Worm (Caenorhabditis elegans) whole organism, dauer: ENCODE measurements around the gene F58B4.5.

ENCODE experiments used
- unc-62 ChIP-seq: sonication (generic microtip); optimal IDR thresholded peaks from 2 replicates; lab custom pipeline; 2017; ENCODE audit warnings: missing biosample characterization, missing genetic modification reagents, missing genetic modification characterization

Gene F58B4.5

DNA sequence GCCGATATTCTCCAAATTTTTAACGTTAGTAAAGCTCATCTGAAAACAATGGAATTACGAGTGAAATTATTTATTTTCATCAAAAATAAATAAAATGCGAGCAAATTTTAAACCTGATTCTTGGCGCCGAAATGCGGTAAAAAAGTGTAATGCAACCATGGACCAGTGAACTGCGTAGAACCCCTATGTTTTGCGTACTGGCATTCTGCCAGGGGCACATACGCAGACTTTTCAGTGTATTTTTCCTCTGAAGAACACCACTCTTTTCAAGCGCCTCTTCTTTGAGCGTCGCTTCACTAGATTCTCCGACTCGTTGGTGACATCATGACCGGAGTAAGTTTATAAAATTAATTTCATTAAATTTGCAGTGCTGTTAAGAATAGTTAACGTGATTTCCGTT is 33.0 kb downstream of the F58B4.5 start, which contains the start of the genes ctf-4 and eef-1G:
ctf-4 (minus strand) TSS at position 39 of the 400 bp plus-strand sequence.
eef-1G (plus strand) TSS at position 219 of the 400 bp plus-strand sequence.
- TF ChIP-seq unc-62 (GFP tag; lab: Kevin White, UChicago): no peak

DNA sequence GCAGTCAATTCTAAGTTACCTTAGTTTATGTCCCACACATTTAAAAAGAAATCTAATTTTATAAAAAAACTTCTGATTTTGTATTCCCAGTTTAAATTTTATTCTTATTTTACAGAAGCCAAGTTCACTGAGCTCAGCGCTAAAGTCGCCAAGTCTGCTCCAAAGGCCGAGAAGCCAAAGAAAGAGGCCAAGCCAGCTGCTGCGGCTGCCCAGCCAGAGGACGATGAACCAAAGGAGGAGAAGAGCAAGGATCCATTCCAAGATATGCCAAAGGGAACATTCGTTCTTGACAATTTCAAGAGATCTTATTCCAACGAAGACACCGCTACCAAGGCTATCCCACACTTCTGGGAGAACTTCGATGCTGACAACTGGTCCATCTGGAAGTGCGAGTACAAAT is 34.4 kb downstream of the F58B4.5 start:
- no peak for TF ChIP-seq unc-62 (GFP tag; lab: Kevin White, UChicago)

DNA sequence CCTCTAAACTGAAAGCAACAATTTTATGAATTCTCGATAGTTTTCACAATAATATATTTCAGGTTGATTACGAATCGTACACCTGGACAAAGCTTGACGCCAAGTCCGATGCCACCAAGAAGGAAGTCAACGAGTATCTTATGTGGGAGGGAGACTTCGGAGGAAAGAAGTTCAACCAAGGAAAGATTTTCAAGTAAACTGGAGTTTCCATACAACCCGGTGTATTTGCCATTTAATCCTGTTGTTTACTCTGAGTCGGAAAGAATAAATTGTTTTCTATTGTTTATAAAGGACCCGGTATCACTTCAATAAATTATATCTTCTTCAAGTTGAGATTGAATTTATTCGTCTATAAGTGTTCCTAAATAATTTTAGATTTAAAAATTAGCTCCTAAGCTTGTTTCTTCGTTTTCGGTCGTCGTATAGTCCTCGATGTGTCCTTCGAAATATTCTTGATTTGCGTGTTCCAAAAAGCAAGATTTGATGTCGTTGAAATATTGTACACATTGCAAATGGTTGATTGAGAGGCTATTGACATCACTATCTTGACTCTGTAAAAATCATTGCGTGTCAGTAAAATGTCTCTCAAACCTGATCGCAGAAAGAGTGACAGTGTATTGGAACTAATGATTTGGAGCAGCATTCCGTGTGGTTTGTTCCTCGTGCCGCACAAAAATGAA is 35.2 kb downstream of the F58B4.5 start:
- no peak for TF ChIP-seq unc-62 (GFP tag; lab: Kevin White, UChicago)

DNA sequence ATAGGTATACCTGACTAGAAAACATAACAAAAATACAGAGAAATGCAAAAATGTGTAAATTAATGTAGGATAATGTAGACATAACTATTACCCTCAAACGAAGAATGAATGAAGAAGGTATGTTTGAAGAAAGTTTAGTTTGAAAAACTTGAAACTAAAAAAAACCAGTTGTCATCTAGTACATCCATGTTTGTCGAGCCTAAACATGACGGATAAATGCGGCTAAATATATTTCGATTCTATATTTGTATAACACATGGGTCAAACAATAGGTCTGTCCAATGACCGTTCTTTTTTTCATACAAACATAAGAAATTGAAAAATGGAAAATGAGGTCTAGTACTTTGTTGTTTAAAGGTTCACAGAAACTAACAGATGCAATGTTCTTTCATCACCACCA is 37.6 kb downstream of the F58B4.5 start, which contains the start of gene F17C11.22:
F17C11.22 (minus strand) TSS at position 101 of the 400 bp plus-strand sequence.
- no peak for TF ChIP-seq unc-62 (GFP tag; lab: Kevin White, UChicago)

DNA sequence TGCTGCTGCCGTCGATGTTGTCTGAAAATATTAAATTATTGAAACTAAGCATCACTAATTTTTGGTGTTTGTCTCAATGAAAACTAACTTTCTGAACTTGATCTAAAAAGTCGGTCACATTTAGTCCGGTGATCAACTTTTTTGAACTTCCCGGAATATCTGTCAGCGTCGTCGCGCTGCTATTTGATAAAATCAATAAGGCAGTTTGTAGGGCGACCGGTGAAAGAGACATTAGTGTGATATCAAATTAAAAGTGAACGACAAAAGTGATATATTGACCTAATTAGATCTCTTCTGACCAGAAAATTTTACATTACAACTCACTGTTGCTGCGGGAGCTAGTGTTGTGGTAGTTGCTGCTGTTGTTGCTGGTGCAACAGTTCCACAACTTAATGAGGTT is 38.4 kb downstream of the F58B4.5 start:
- TF ChIP-seq unc-62 (GFP tag; lab: Kevin White, UChicago): no peak

DNA sequence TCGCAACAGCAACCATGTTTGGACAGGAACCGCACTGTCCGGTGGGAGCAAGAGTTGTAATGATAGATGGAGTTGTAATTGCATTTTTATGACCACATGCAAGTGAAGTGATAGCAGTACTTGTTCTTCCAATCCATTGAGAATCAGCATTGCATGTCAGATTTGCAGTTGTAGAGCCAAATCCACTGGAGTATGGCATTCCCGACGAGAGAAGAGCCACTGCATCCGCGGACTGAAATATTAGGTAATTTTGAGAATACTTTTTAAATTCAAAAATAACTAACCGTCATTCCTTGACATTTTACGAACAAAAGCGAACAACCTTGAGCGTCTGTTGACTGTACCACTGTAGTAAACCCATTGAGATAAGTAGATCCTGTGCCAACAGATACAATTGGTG is 42.6 kb downstream of the F58B4.5 start:
- no peak for TF ChIP-seq unc-62 (GFP tag; lab: Kevin White, UChicago)

DNA sequence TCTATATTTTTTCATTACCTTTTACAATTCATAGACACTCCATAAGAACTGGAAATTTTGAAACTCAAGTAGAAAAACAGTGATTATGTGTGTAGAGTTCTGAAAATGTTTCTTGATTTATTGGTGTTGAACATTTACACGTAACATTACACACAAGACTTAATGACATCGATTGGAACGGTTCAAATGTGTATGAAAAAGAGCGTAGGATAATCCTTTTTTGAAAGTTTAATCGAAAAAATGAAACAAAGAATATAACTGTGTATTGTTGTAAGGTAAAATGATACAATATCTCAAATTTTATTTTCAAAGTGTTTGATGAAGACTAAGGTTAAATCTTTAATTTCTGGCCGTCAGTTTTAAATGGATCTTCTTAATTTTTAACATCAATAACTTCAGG is 48.6 kb downstream of the F58B4.5 start, which contains the start of gene fig-1:
fig-1 (minus strand) TSS at position 101 of the 400 bp plus-strand sequence.
- TF ChIP-seq unc-62 (GFP tag; lab: Kevin White, UChicago): no peak
